Worm (Caenorhabditis elegans): ENCODE data around the gene Y75B8A.32.

Y75B8A.32 gene

ce11 chrIII:12399709-12400108 lies 41.3 kb upstream of the Y75B8A.32 start (continued):
- TF ChIP-seq hmg-1.2 (GFP tag; IDR thresholded peaks at IDR 0.05): peak; percentile 48
- TF ChIP-seq F52B5.7 (tag; optimal IDR thresholded peaks at IDR 0.05): peak; percentile 1
- TF ChIP-seq attf-5 (GFP tag; optimal IDR thresholded peaks at IDR 0.05): no peak
- TF ChIP-seq somi-1 (GFP tag; optimal IDR thresholded peaks at IDR 0.05): peak; percentile 15
- TF ChIP-seq hsf-1 (GFP tag; IDR thresholded peaks at IDR 0.05): no peak
- no peak for TF ChIP-seq hrde-1 (tag; optimal IDR thresholded peaks at IDR 0.05; ENCODE audit: borderline replicate concordance)
- TF ChIP-seq unc-62 (GFP tag; optimal IDR thresholded peaks at IDR 0.05): no peak
- TF ChIP-seq ZK185.1 (tag; optimal IDR thresholded peaks at IDR 0.05; ENCODE audit: poor library complexity, severe bottlenecking): no peak
- TF ChIP-seq egl-18 (GFP tag; IDR thresholded peaks at IDR 0.05): no peak
- TF ChIP-seq gei-17 (GFP tag; optimal IDR thresholded peaks at IDR 0.05): no peak
- no peak for TF ChIP-seq ceh-91 (GFP tag; IDR thresholded peaks at IDR 0.05)
- TF ChIP-seq ceh-79 (tag; optimal IDR thresholded peaks at IDR 0.05): no peak
- no peak for TF ChIP-seq ztf-28 (GFP tag; IDR thresholded peaks at IDR 0.05)
- no peak for TF ChIP-seq nhr-80 (tag; optimal IDR thresholded peaks at IDR 0.05)
- no peak for TF ChIP-seq cebp-2 (GFP tag; IDR thresholded peaks at IDR 0.05)
- TF ChIP-seq xnd-1 (tag; optimal IDR thresholded peaks at IDR 0.05): no peak
- TF ChIP-seq tlf-1 (GFP tag; optimal IDR thresholded peaks at IDR 0.05): no peak
- no peak for TF ChIP-seq nhr-120 (GFP tag; IDR thresholded peaks at IDR 0.05)
- no peak for TF ChIP-seq efl-1 (GFP tag; optimal IDR thresholded peaks at IDR 0.05)
- TF ChIP-seq lir-1 (GFP tag; conservative IDR thresholded peaks at IDR 0.05): no peak
- no peak for TF ChIP-seq madf-8 (GFP tag; conservative IDR thresholded peaks at IDR 0.05)
- peak; percentile 23 for TF ChIP-seq lin-54 (GFP tag; optimal IDR thresholded peaks at IDR 0.05)
- TF ChIP-seq lin-35 (GFP tag; optimal IDR thresholded peaks at IDR 0.05): no peak
- TF ChIP-seq rcor-1 (GFP tag; IDR thresholded peaks at IDR 0.05): no peak
- TF ChIP-seq sea-2 (GFP tag; IDR thresholded peaks at IDR 0.05): no peak
- no peak for TF ChIP-seq bed-2 (GFP tag; IDR thresholded peaks at IDR 0.05)
- no peak for TF ChIP-seq egrh-3 (GFP tag; IDR thresholded peaks at IDR 0.05)
- 0 out of 2 replicates have a peak, but pooled peaks have one; percentile 57 for TF ChIP-seq aptf-3 (GFP tag; IDR thresholded peaks at IDR 0.05)
- peak; percentile 75 for TF ChIP-seq B0261.1 (tag; optimal IDR thresholded peaks at IDR 0.05)
- TF ChIP-seq aptf-2 (GFP tag; conservative IDR thresholded peaks at IDR 0.05): no peak
- TF ChIP-seq mes-4 (tag; optimal IDR thresholded peaks at IDR 0.05): peak; percentile 5
- TF ChIP-seq egl-44 (GFP tag; IDR thresholded peaks at IDR 0.05): no peak
- no peak for TF ChIP-seq nhr-179 (tag; optimal IDR thresholded peaks at IDR 0.05)
- peak; percentile 70 for TF ChIP-seq die-1 (tag; optimal IDR thresholded peaks at IDR 0.05)
- no peak for TF ChIP-seq akir-1 (GFP tag; optimal IDR thresholded peaks at IDR 0.05)
- peak; percentile 28; the same call in 1 of the 2 replicates for TF ChIP-seq madf-6 (GFP tag; IDR thresholded peaks at IDR 0.05)
- TF ChIP-seq Y67H2A.10 (GFP tag; conservative IDR thresholded peaks at IDR 0.05): no peak
- TF ChIP-seq K11D2.4 (GFP tag; IDR thresholded peaks at IDR 0.05): no peak
- TF ChIP-seq lin-40 (tag; optimal IDR thresholded peaks at IDR 0.05): no peak
- no peak for TF ChIP-seq madf-3 (GFP tag; IDR thresholded peaks at IDR 0.05)
- no peak for TF ChIP-seq mel-28 (tag; optimal IDR thresholded peaks at IDR 0.05; ENCODE audit: borderline replicate concordance)
- peak; percentile 7 for TF ChIP-seq zim-3 (tag; optimal IDR thresholded peaks at IDR 0.05)
- TF ChIP-seq K12H6.12 (tag; optimal IDR thresholded peaks at IDR 0.05): no peak
- no peak for TF ChIP-seq F57A8.1 (GFP tag; optimal IDR thresholded peaks at IDR 0.05)
